Worm (Caenorhabditis elegans) whole organism, L4 larva: ENCODE measurements around the gene abu-7.

ENCODE experiments used
- R02D3.7 ChIP-seq: fragments of 150-350 bp; sonication (generic microtip); optimal IDR thresholded peaks from 3 replicates; lab custom pipeline; 2014; ENCODE audit warnings: missing biosample characterization, missing genetic modification characterization
- ZK546.5 ChIP-seq, 2 experiments: sonication (generic microtip); optimal IDR thresholded peaks; 2 replicates each; lab custom pipeline; 2017; ENCODE audit warnings: missing biosample characterization in 2 of 2, missing genetic modification characterization in 2 of 2
- ama-1 ChIP-seq: fragments of 150-350 bp; optimal IDR thresholded peaks from 2 replicates; lab custom pipeline; 2014; ENCODE audit warnings: inconsistent platforms, mixed read lengths
- hlh-30 ChIP-seq: sonication (generic microtip); optimal IDR thresholded peaks from 2 replicates; lab custom pipeline; 2017; ENCODE audit warnings: antibody characterized with exemption, mild to moderate bottlenecking, missing genetic modification characterization, missing compliant biosample characterization; ENCODE audit not compliant: insufficient read depth
- mep-1 ChIP-seq: fragments of 150-350 bp; sonication (generic microtip); optimal IDR thresholded peaks from 3 replicates; lab custom pipeline; 2014; ENCODE audit warnings: missing biosample characterization, missing genetic modification characterization
- pqm-1 ChIP-seq: sonication (generic microtip); optimal IDR thresholded peaks from 2 replicates; lab custom pipeline; 2017; ENCODE audit warnings: missing biosample characterization, missing genetic modification characterization

DNA sequence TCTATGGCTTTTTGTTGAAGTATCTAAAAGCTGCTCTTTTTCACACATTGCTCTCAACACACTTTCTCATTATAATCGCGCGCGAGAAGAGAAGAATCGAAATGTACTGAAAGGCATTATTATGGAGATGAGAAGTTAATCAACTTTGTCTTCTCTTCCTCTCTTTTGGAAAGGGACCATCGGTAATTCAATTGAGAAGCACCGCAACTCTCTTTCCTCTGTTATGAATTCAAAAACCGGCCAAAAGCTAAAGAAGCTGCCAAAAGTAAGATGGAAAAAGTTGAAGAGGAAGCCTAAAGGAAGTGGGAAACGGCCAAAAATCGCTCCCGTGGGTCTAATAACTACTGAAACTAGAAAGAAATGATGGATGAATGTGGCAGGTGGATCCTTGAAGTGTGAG lies 35.6 kb upstream of the abu-7 start:
- no peak for TF ChIP-seq R02D3.7 (tag; lab: Kevin White, UChicago)
- no peak for TF ChIP-seq mep-1 (tag; lab: Kevin White, UChicago)
- TF ChIP-seq ZK546.5 (tag; optimal IDR thresholded peaks at IDR 0.05; lab: Kevin White, UChicago): no peak
- TF ChIP-seq hlh-30: no peak
- TF ChIP-seq pqm-1 (tag; lab: Kevin White, UChicago): no peak
- no peak for TF ChIP-seq ama-1 (lab: Kevin White, UChicago)
